Comparison of ENCODE assay signal across 4 fruit fly cellular contexts in genomic region chr3L:21277897-21278530, dm6.
A peak's percentile ranks its signal among the peaks of the same experiment; 100 is the strongest.
TF ChIP-seq lines count a peak whose summit lies in the region.

No protein-coding gene starts in this region.

- TF ChIP-seq CTCF in whole organism, embryonic (GFP tag; optimal IDR thresholded peaks at IDR 0.05; lab: Kevin White, UChicago) = no peak

TF ChIP-seq in whole organism, adult, 20 proteins besides CTCF, POLR2A, EP300 and RAD21:
- TF ChIP-seq Mnt (GFP tag; optimal IDR thresholded peaks at IDR 0.05; lab: Kevin White, UChicago) = peak; percentile 24
- peak; percentile 56 for TF ChIP-seq CG12768 (GFP tag; optimal IDR thresholded peaks at IDR 0.05; lab: Kevin White, UChicago)
- TF ChIP-seq pad (GFP tag; optimal IDR thresholded peaks at IDR 0.05; lab: Kevin White, UChicago) = no peak
- peak; percentile 66 for TF ChIP-seq cic (GFP tag; optimal IDR thresholded peaks at IDR 0.05; lab: Kevin White, UChicago)
- TF ChIP-seq bab1 (GFP tag; optimal IDR thresholded peaks at IDR 0.05; lab: Kevin White, UChicago) = no peak
TF ChIP-seq in whole organism, adult: peak in this region for 3.

TF ChIP-seq in whole organism, embryonic, 481 proteins besides CTCF, POLR2A, EP300 and RAD21:
- 0 out of 2 replicates have a peak, but pooled peaks have one; percentile 12 for TF ChIP-seq CG11696 (GFP tag; IDR thresholded peaks at IDR 0.05; lab: Robert Waterston, UW)
- 0 out of 2 replicates have a peak, but pooled peaks have one; percentile 23 for TF ChIP-seq seq (GFP tag; IDR thresholded peaks at IDR 0.05; lab: Robert Waterston, UW)
- 0 out of 3 replicates have a peak, but pooled peaks have one; percentile 19 for TF ChIP-seq vnd (GFP tag; IDR thresholded peaks at IDR 0.05; lab: Robert Waterston, UW; ENCODE audit: partially characterized antibody)
- peak; percentile 13; the same call in 1 of the 2 replicates for TF ChIP-seq GATAe (GFP tag; conservative IDR thresholded peaks at IDR 0.05; lab: Robert Waterston, UW)
- peak in 1 of 2 experiments; percentile 1 for TF ChIP-seq Pdp1 (GFP tag; optimal IDR thresholded peaks at IDR 0.05; lab: Kevin White, UChicago)
- peak; percentile 21 for TF ChIP-seq CG18599 (GFP tag; optimal IDR thresholded peaks at IDR 0.05; lab: Kevin White, UChicago)
- TF ChIP-seq sug (tag; optimal IDR thresholded peaks at IDR 0.05; lab: Kevin White, UChicago) = peak; percentile 51
- TF ChIP-seq disco-r (GFP tag; optimal IDR thresholded peaks at IDR 0.05; lab: Kevin White, UChicago) = no peak
- 0 out of 4 replicates have a peak, but pooled peaks have one; percentile 6 for TF ChIP-seq chinmo (GFP tag; IDR thresholded peaks at IDR 0.05; lab: Robert Waterston, UW; ENCODE audit: partially characterized antibody)
- TF ChIP-seq CG31224 (GFP tag; IDR thresholded peaks at IDR 0.05; lab: Robert Waterston, UW) = no peak
- no peak for TF ChIP-seq pzg (GFP tag; optimal IDR thresholded peaks at IDR 0.05; lab: Kevin White, UChicago)
- TF ChIP-seq nerfin-2 (GFP tag; IDR thresholded peaks at IDR 0.05; lab: Robert Waterston, UW; ENCODE audit: partially characterized antibody) = peak; percentile 23; the same call in 1 of the 2 replicates
- TF ChIP-seq bowl (GFP tag; IDR thresholded peaks at IDR 0.05; lab: Robert Waterston, UW) = no peak
- TF ChIP-seq CG34376 (GFP tag; optimal IDR thresholded peaks at IDR 0.05; lab: Kevin White, UChicago) = peak; percentile 41
- peak; percentile 9 for TF ChIP-seq cwo (GFP tag; optimal IDR thresholded peaks at IDR 0.05; lab: Kevin White, UChicago)
- peak; percentile 92 for TF ChIP-seq exex (tag; optimal IDR thresholded peaks at IDR 0.05; lab: Kevin White, UChicago)
- TF ChIP-seq Hey (tag; optimal IDR thresholded peaks at IDR 0.05; lab: Kevin White, UChicago) = peak; percentile 18
- TF ChIP-seq BtbVII (GFP tag; optimal IDR thresholded peaks at IDR 0.05; lab: Kevin White, UChicago) = peak; percentile 19
- TF ChIP-seq Med (GFP tag; lab: Kevin White, UChicago) = peak; percentile 69
- TF ChIP-seq pan (optimal IDR thresholded peaks at IDR 0.05; lab: Kevin White, UChicago) = no peak
- peak in 1 of 2 experiments; percentile 17 for TF ChIP-seq pan (GFP tag; optimal IDR thresholded peaks at IDR 0.05 in 1 of 2, IDR thresholded peaks at IDR 0.05 in 1 of 2)
- TF ChIP-seq Elba2 (GFP tag; optimal IDR thresholded peaks at IDR 0.05; lab: Kevin White, UChicago) = no peak
TF ChIP-seq in whole organism, embryonic: peak in this region for 16.

TF ChIP-seq in whole organism, prepupa, 60 proteins besides CTCF, POLR2A, EP300 and RAD21:
- TF ChIP-seq vri (GFP tag; optimal IDR thresholded peaks at IDR 0.05; lab: Kevin White, UChicago) (peak; percentile 70), Hr4 (GFP tag; optimal IDR thresholded peaks at IDR 0.05; lab: Kevin White, UChicago) (no peak), svp (GFP tag; lab: Kevin White, UChicago) (peak; percentile 74), cyc (GFP tag; optimal IDR thresholded peaks at IDR 0.05; lab: Kevin White, UChicago) (no peak), CG8119 (GFP tag; IDR thresholded peaks at IDR 0.05; lab: Robert Waterston, UW) (no peak), CG11902 (GFP tag; optimal IDR thresholded peaks at IDR 0.05; lab: Kevin White, UChicago) (no peak)

TF ChIP-seq in whole organism, wandering third instar larva, 38 proteins besides CTCF, POLR2A, EP300 and RAD21:
- TF ChIP-seq CG9705 (GFP tag; optimal IDR thresholded peaks at IDR 0.05; lab: Kevin White, UChicago) = no peak
- TF ChIP-seq Vsx2 (GFP tag; optimal IDR thresholded peaks at IDR 0.05; lab: Kevin White, UChicago; ENCODE audit: partially characterized antibody) = peak; percentile 39
- TF ChIP-seq Rel (GFP tag; optimal IDR thresholded peaks at IDR 0.05; lab: Kevin White, UChicago) = no peak
- peak; percentile 15 for TF ChIP-seq Rel (tag; optimal IDR thresholded peaks at IDR 0.05; lab: Kevin White, UChicago)
- TF ChIP-seq jim (GFP tag; optimal IDR thresholded peaks at IDR 0.05; lab: Kevin White, UChicago) = no peak
- no peak for TF ChIP-seq Hr78 (GFP tag; optimal IDR thresholded peaks at IDR 0.05; lab: Kevin White, UChicago)
- no peak for TF ChIP-seq OdsH (GFP tag; optimal IDR thresholded peaks at IDR 0.05; lab: Kevin White, UChicago)
- TF ChIP-seq GATAd (GFP tag; optimal IDR thresholded peaks at IDR 0.05; lab: Kevin White, UChicago) = no peak
- peak; percentile 15 for TF ChIP-seq h (GFP tag; optimal IDR thresholded peaks at IDR 0.05; lab: Kevin White, UChicago)
TF ChIP-seq in whole organism, wandering third instar larva: peak in this region for 3.
